Worm (Caenorhabditis elegans): ENCODE data around the gene let-721.

ce11 chrIII:6406829-6407228 lies 39.9 kb downstream of the let-721 start, which contains the start of gene let-756:
- no peak for TF ChIP-seq B0310.2 (tag; optimal IDR thresholded peaks at IDR 0.05)
- TF ChIP-seq hnd-1 (tag; optimal IDR thresholded peaks at IDR 0.05): no peak
- no peak for TF ChIP-seq ama-1 (optimal IDR thresholded peaks at IDR 0.05)
- TF ChIP-seq ceh-36 (tag; optimal IDR thresholded peaks at IDR 0.05): no peak
- TF ChIP-seq tbx-37 (GFP tag; conservative IDR thresholded peaks at IDR 0.05): no peak
- TF ChIP-seq sea-1 (GFP tag; conservative IDR thresholded peaks at IDR 0.05): no peak
- TF ChIP-seq scrt-1 (GFP tag; IDR thresholded peaks at IDR 0.05): no peak
- TF ChIP-seq ets-7 (tag; optimal IDR thresholded peaks at IDR 0.05): no peak
- TF ChIP-seq pes-1 (GFP tag; IDR thresholded peaks at IDR 0.05): no peak
- no peak for TF ChIP-seq flt-1 (GFP tag; IDR thresholded peaks at IDR 0.05)
- TF ChIP-seq hmg-4 (GFP tag; optimal IDR thresholded peaks at IDR 0.05): no peak
- TF ChIP-seq F13C5.2 (tag; optimal IDR thresholded peaks at IDR 0.05): no peak
